Worm (Caenorhabditis elegans) whole organism, L1 larva: ENCODE results near the gene chil-17.

Experiments used
- efl-1 ChIP-seq, 4 experiments: fragments of 150-350 bp; optimal IDR thresholded peaks in 3 of 4; peaks in 1 of 4; 1 replicate in 1 of 4; 2 replicates in 3 of 4; lab custom pipeline; 2014; ENCODE audit warnings: missing biosample characterization in 2 of 4, missing genetic modification characterization in 2 of 4, missing genetic modification reagents in 2 of 4
- egl-27 ChIP-seq, 2 experiments: fragments of 150-350 bp in 1 of 2; sonication (generic microtip); optimal IDR thresholded peaks; 3 replicates each; lab custom pipeline; 2017 to 2018; ENCODE audit warnings: missing biosample characterization in 2 of 2, missing genetic modification characterization in 2 of 2, missing genetic modification reagents in 2 of 2
- elt-3 ChIP-seq, 6 experiments: fragments of 150-350 bp in 1 of 6; sonication (generic microtip); optimal IDR thresholded peaks; 2 replicates each; lab custom pipeline; 2017 to 2018; ENCODE audit warnings: missing biosample characterization in 6 of 6, missing genetic modification characterization in 6 of 6, inconsistent platforms in 1 of 6
- fos-1 ChIP-seq: fragments of 150-350 bp; optimal IDR thresholded peaks from 2 replicates; lab custom pipeline; 2014; ENCODE audit warnings: missing biosample characterization, missing genetic modification characterization
- nhr-237 ChIP-seq: fragments of 150-350 bp; optimal IDR thresholded peaks from 2 replicates; lab custom pipeline; 2014; ENCODE audit warnings: missing biosample characterization, missing genetic modification characterization
- nhr-77 ChIP-seq: fragments of 150-350 bp; optimal IDR thresholded peaks from 2 replicates; lab custom pipeline; 2014; ENCODE audit warnings: missing biosample characterization, missing genetic modification characterization
- snpc-4 ChIP-seq: fragments of 150-350 bp; optimal IDR thresholded peaks from 2 replicates; lab custom pipeline; 2014; ENCODE audit warnings: missing biosample characterization, missing genetic modification characterization
- tbx-2 ChIP-seq: sonication (generic microtip); optimal IDR thresholded peaks from 2 replicates; lab custom pipeline; 2016; ENCODE audit warnings: missing genetic modification characterization, missing compliant biosample characterization
- unc-130 ChIP-seq: fragments of 150-350 bp; optimal IDR thresholded peaks from 2 replicates; lab custom pipeline; 2017; ENCODE audit warnings: missing biosample characterization, missing genetic modification characterization, inconsistent platforms
- unc-62 ChIP-seq: fragments of 150-350 bp; optimal IDR thresholded peaks from 2 replicates; lab custom pipeline; 2014; ENCODE audit warnings: missing biosample characterization, missing genetic modification reagents, missing genetic modification characterization
- unc-98 ChIP-seq: fragments of 200-800 bp; sonication (Bioruptor generic); IDR thresholded peaks from 2 replicates; pipeline ENCODE4 v1.3.6; 2022; ENCODE audit warnings: missing genetic modification characterization, missing compliant biosample characterization

ce11 chrII:9454304-9454703 lies 14.3 kb upstream of the chil-17 start, which contains the start of gene chil-19:
- TF ChIP-seq elt-3 (tag; optimal IDR thresholded peaks at IDR 0.05; lab: Kevin White, UChicago) = no peak
- TF ChIP-seq nhr-77 (tag; lab: Kevin White, UChicago) = no peak
- TF ChIP-seq unc-62 (GFP tag; lab: Kevin White, UChicago) = no peak
- TF ChIP-seq unc-130 (tag; lab: Kevin White, UChicago) = no peak
- TF ChIP-seq egl-27 (tag; optimal IDR thresholded peaks at IDR 0.05; lab: Kevin White, UChicago) = no peak
- TF ChIP-seq tbx-2 (tag; lab: Kevin White, UChicago) = no peak
- TF ChIP-seq snpc-4 (tag; lab: Kevin White, UChicago) = no peak
- TF ChIP-seq fos-1 (tag; lab: Kevin White, UChicago) = no peak
- TF ChIP-seq unc-98 = no peak
- TF ChIP-seq efl-1 (optimal IDR thresholded peaks at IDR 0.05; lab: Kevin White, UChicago) = no peak
- peak in 1 of 2 experiments; percentile 5 for TF ChIP-seq efl-1 (GFP tag; optimal IDR thresholded peaks at IDR 0.05 in 1 of 2; lab: Kevin White, UChicago)
- no peak for TF ChIP-seq nhr-237
